Fruit fly (Drosophila melanogaster) whole organism, prepupa: Measurements from ENCODE around the gene Awh.

Experiments
- Blimp-1 ChIP-seq: fragments of 200-800 bp; sonication (Bioruptor generic); optimal IDR thresholded peaks from 3 replicates; lab custom pipeline; 2017; ENCODE audit warnings: missing biosample characterization, missing genetic modification characterization, mild to moderate bottlenecking, moderate library complexity, missing genetic modification reagents
- CG10631 ChIP-seq: fragments of 200-800 bp; sonication (Bioruptor generic); optimal IDR thresholded peaks from 2 replicates; lab custom pipeline; 2016; ENCODE audit warnings: missing biosample characterization, missing genetic modification characterization
- CG11294 ChIP-seq: fragments of 200-800 bp; sonication (Bioruptor generic); IDR thresholded peaks from 2 replicates; pipeline ENCODE4 v1.3.6; 2022; ENCODE audit warnings: missing biosample characterization, missing genetic modification characterization
- CG11902 ChIP-seq: fragments of 200-800 bp; sonication (Bioruptor generic); optimal IDR thresholded peaks from 3 replicates; lab custom pipeline; 2016; ENCODE audit warnings: missing biosample characterization, missing genetic modification characterization
- CG15336 ChIP-seq: fragments of 200-800 bp; sonication (Bioruptor generic); IDR thresholded peaks from 2 replicates; pipeline ENCODE4 v1.3.6; 2022; ENCODE audit warnings: missing biosample characterization, missing genetic modification characterization
- CG16779 ChIP-seq: fragments of 200-800 bp; sonication (Bioruptor generic); optimal IDR thresholded peaks from 3 replicates; lab custom pipeline; 2017; ENCODE audit warnings: missing biosample characterization, mild to moderate bottlenecking, missing genetic modification characterization
- CG3032 ChIP-seq: fragments of 200-800 bp; optimal IDR thresholded peaks from 2 replicates; lab custom pipeline; 2019; ENCODE audit warnings: missing biosample characterization, mild to moderate bottlenecking, missing genetic modification characterization, moderate library complexity
- CG31627 ChIP-seq: fragments of 200-800 bp; sonication (Bioruptor generic); optimal IDR thresholded peaks from 3 replicates; lab custom pipeline; 2016; ENCODE audit warnings: missing biosample characterization, missing genetic modification characterization
- CG32006 ChIP-seq: fragments of 200-800 bp; sonication (Bioruptor generic); optimal IDR thresholded peaks from 3 replicates; lab custom pipeline; 2017; ENCODE audit warnings: missing biosample characterization, mild to moderate bottlenecking, missing genetic modification characterization
- CG3919 ChIP-seq: fragments of 200-800 bp; sonication (Bioruptor generic); optimal IDR thresholded peaks from 3 replicates; lab custom pipeline; 2016; ENCODE audit warnings: missing biosample characterization, missing genetic modification characterization
- CG6163 ChIP-seq: fragments of 200-800 bp; sonication (Bioruptor generic); IDR thresholded peaks from 3 replicates; pipeline ENCODE4 v1.3.6; 2022; ENCODE audit warnings: missing biosample characterization, missing genetic modification characterization
- CG6276 ChIP-seq: fragments of 200-800 bp; sonication (Bioruptor generic); optimal IDR thresholded peaks from 2 replicates; lab custom pipeline; 2017; ENCODE audit warnings: missing biosample characterization, mild to moderate bottlenecking, missing genetic modification characterization
- CG6792 ChIP-seq: fragments of 200-800 bp; sonication (Bioruptor generic); optimal IDR thresholded peaks from 3 replicates; lab custom pipeline; 2016; ENCODE audit warnings: missing biosample characterization, missing genetic modification characterization
- CG6808 ChIP-seq: fragments of 200-800 bp; sonication (Bioruptor generic); optimal IDR thresholded peaks from 3 replicates; lab custom pipeline; 2017; ENCODE audit warnings: missing biosample characterization, missing genetic modification characterization, mild to moderate bottlenecking, moderate library complexity, missing genetic modification reagents
- CG8119 ChIP-seq: fragments of 200-800 bp; sonication (Bioruptor generic); IDR thresholded peaks from 3 replicates; pipeline ENCODE4 v1.3.6; 2022; ENCODE audit warnings: missing biosample characterization, missing genetic modification characterization
- CG8319 ChIP-seq: fragments of 200-800 bp; sonication (Bioruptor generic); optimal IDR thresholded peaks from 3 replicates; lab custom pipeline; 2016; ENCODE audit warnings: missing biosample characterization, missing genetic modification characterization
- CG8632 ChIP-seq: fragments of 200-800 bp; sonication (Bioruptor generic); optimal IDR thresholded peaks from 3 replicates; lab custom pipeline; 2016; ENCODE audit warnings: missing biosample characterization, missing genetic modification characterization
- CG9139 ChIP-seq: fragments of 200-800 bp; sonication (Bioruptor generic); optimal IDR thresholded peaks from 3 replicates; lab custom pipeline; 2017; ENCODE audit warnings: missing biosample characterization, mild to moderate bottlenecking, missing genetic modification characterization
- Eip75B ChIP-seq: fragments of 200-800 bp; sonication (Bioruptor generic); optimal IDR thresholded peaks from 3 replicates; lab custom pipeline; 2016; ENCODE audit warnings: missing biosample characterization, missing genetic modification characterization
- Eip78C ChIP-seq: fragments of 200-800 bp; sonication (Bioruptor generic); peaks from one replicate; lab custom pipeline; 2016; ENCODE audit warnings: missing biosample characterization, missing genetic modification characterization
- Gug ChIP-seq: fragments of 200-800 bp; sonication (Bioruptor generic); IDR thresholded peaks from 2 replicates; pipeline ENCODE4 v1.3.6; 2022; ENCODE audit warnings: missing biosample characterization, missing genetic modification characterization
- Hr38 ChIP-seq: sonication (Bioruptor generic); optimal IDR thresholded peaks from 2 replicates; lab custom pipeline; 2016; ENCODE audit warnings: missing biosample characterization, missing genetic modification characterization
- Hr39 ChIP-seq: fragments of 200-800 bp; sonication (Bioruptor generic); optimal IDR thresholded peaks from 2 replicates; lab custom pipeline; 2016; ENCODE audit warnings: missing biosample characterization, missing genetic modification characterization
- Hr4 ChIP-seq: fragments of 200-800 bp; sonication (Bioruptor generic); optimal IDR thresholded peaks from 3 replicates; lab custom pipeline; 2016; ENCODE audit warnings: missing biosample characterization, missing genetic modification characterization
- Met ChIP-seq: fragments of 200-800 bp; sonication (Bioruptor generic); optimal IDR thresholded peaks from 3 replicates; lab custom pipeline; 2016; ENCODE audit warnings: missing biosample characterization, missing genetic modification characterization
- Sox102F ChIP-seq: fragments of 200-800 bp; sonication (Bioruptor generic); optimal IDR thresholded peaks from 2 replicates; lab custom pipeline; 2016; ENCODE audit warnings: missing biosample characterization, mild to moderate bottlenecking, missing genetic modification characterization
- Sox14 ChIP-seq: fragments of 200-800 bp; sonication (Bioruptor generic); optimal IDR thresholded peaks from 3 replicates; lab custom pipeline; 2016; ENCODE audit warnings: missing biosample characterization, missing genetic modification characterization
- Sox15 ChIP-seq: fragments of 200-800 bp; sonication (Bioruptor generic); optimal IDR thresholded peaks from 3 replicates; lab custom pipeline; 2016; ENCODE audit warnings: missing biosample characterization, missing genetic modification characterization
- cyc ChIP-seq: fragments of 200-800 bp; sonication (Bioruptor generic); optimal IDR thresholded peaks from 3 replicates; lab custom pipeline; 2016; ENCODE audit warnings: missing biosample characterization, missing genetic modification characterization
- dac ChIP-seq: fragments of 200-800 bp; sonication (Bioruptor generic); optimal IDR thresholded peaks from 2 replicates; lab custom pipeline; 2017; ENCODE audit warnings: missing biosample characterization, mild to moderate bottlenecking, missing genetic modification characterization
- dsx ChIP-seq: fragments of 200-800 bp; optimal IDR thresholded peaks from 3 replicates; lab custom pipeline; 2019; ENCODE audit warnings: missing biosample characterization, mild to moderate bottlenecking, missing genetic modification characterization, moderate library complexity; ENCODE audit not compliant: poor library complexity, severe bottlenecking
- fd59A ChIP-seq: fragments of 200-800 bp; sonication (Bioruptor generic); optimal IDR thresholded peaks from 2 replicates; lab custom pipeline; 2017; ENCODE audit warnings: missing biosample characterization, mild to moderate bottlenecking, missing genetic modification characterization, missing genetic modification reagents
- fd85E ChIP-seq: fragments of 200-800 bp; sonication (Bioruptor generic); optimal IDR thresholded peaks from 3 replicates; lab custom pipeline; 2016; ENCODE audit warnings: missing biosample characterization, missing genetic modification characterization
- fkh ChIP-seq: fragments of 200-800 bp; sonication (Bioruptor generic); optimal IDR thresholded peaks from 3 replicates; lab custom pipeline; 2017; ENCODE audit warnings: missing biosample characterization, mild to moderate bottlenecking, missing genetic modification characterization, moderate library complexity
- lz ChIP-seq: fragments of 200-800 bp; sonication (Bioruptor generic); optimal IDR thresholded peaks from 3 replicates; lab custom pipeline; 2016; ENCODE audit warnings: missing biosample characterization, missing genetic modification characterization
- pdm3 ChIP-seq: fragments of 200-800 bp; sonication (Bioruptor generic); optimal IDR thresholded peaks from 3 replicates; lab custom pipeline; 2016; ENCODE audit warnings: missing biosample characterization, missing genetic modification characterization
- salr ChIP-seq, 2 experiments: fragments of 200-800 bp; sonication (Bioruptor generic); optimal IDR thresholded peaks; 3 replicates each; lab custom pipeline; 2016 to 2018; ENCODE audit warnings: missing biosample characterization in 2 of 2, missing genetic modification characterization in 2 of 2, mild to moderate bottlenecking in 1 of 2
- spab ChIP-seq: fragments of 200-800 bp; sonication (Bioruptor generic); optimal IDR thresholded peaks from 2 replicates; lab custom pipeline; 2017; ENCODE audit warnings: missing biosample characterization, mild to moderate bottlenecking, missing genetic modification characterization, missing genetic modification reagents
- svp ChIP-seq: fragments of 200-800 bp; sonication (Bioruptor generic); peaks from one replicate; lab custom pipeline; 2016; ENCODE audit warnings: missing biosample characterization, missing genetic modification characterization

The Awh gene

dm6 chr3L:3878734-3879310, 32.8 kb downstream of the Awh start (continued):
- TF ChIP-seq CG6808 = peak; percentile 84
- TF ChIP-seq CG10631 = no peak
- TF ChIP-seq CG11294 (GFP tag; lab: Robert Waterston, UW) = peak; percentile 21; the same call in 1 of the 2 replicates
- TF ChIP-seq salr (GFP tag; optimal IDR thresholded peaks at IDR 0.05; lab: Kevin White, UChicago) = peak; percentile 14 to 42
- no peak for TF ChIP-seq svp (GFP tag; lab: Kevin White, UChicago)
- TF ChIP-seq CG6276 (GFP tag; lab: Kevin White, UChicago) = peak; percentile 86
- TF ChIP-seq Sox102F (GFP tag; lab: Kevin White, UChicago) = peak; percentile 24
- peak; percentile 74 for TF ChIP-seq Eip78C (GFP tag; lab: Kevin White, UChicago)
- peak; percentile 37 for TF ChIP-seq pdm3
- no peak for TF ChIP-seq Blimp-1 (GFP tag; lab: Kevin White, UChicago)
- TF ChIP-seq Hr4 (GFP tag; lab: Kevin White, UChicago) = peak; percentile 22
- no peak for TF ChIP-seq fkh (GFP tag; lab: Kevin White, UChicago)
- peak; percentile 28 for TF ChIP-seq dac (GFP tag; lab: Kevin White, UChicago)
- no peak for TF ChIP-seq CG6792
- peak; percentile 79 for TF ChIP-seq spab (GFP tag; lab: Kevin White, UChicago)
- peak; percentile 82 for TF ChIP-seq CG16779 (tag; lab: Kevin White, UChicago)
- peak; percentile 66 for TF ChIP-seq Eip75B (GFP tag; lab: Kevin White, UChicago)
- TF ChIP-seq CG6163 (GFP tag; lab: Robert Waterston, UW) = peak; percentile 96
- peak; percentile 70 for TF ChIP-seq CG3919 (GFP tag; lab: Kevin White, UChicago)
- TF ChIP-seq Hr39 (GFP tag; lab: Kevin White, UChicago) = no peak
- no peak for TF ChIP-seq Sox15 (GFP tag; lab: Kevin White, UChicago)
- peak; percentile 53 for TF ChIP-seq dsx (GFP tag; lab: Kevin White, UChicago)
- TF ChIP-seq CG3032 (tag; lab: Kevin White, UChicago) = peak; percentile 57
- peak; percentile 91 for TF ChIP-seq CG9139 (GFP tag; lab: Kevin White, UChicago)
- TF ChIP-seq Sox14 (GFP tag; lab: Kevin White, UChicago) = no peak
- peak; percentile 49; the same call in 1 of the 2 replicates for TF ChIP-seq Gug (GFP tag; lab: Robert Waterston, UW)
- no peak for TF ChIP-seq CG8319
- TF ChIP-seq cyc = no peak
- no peak for TF ChIP-seq lz (GFP tag; lab: Kevin White, UChicago)
- TF ChIP-seq fd59A (GFP tag; lab: Kevin White, UChicago) = no peak

DNA sequence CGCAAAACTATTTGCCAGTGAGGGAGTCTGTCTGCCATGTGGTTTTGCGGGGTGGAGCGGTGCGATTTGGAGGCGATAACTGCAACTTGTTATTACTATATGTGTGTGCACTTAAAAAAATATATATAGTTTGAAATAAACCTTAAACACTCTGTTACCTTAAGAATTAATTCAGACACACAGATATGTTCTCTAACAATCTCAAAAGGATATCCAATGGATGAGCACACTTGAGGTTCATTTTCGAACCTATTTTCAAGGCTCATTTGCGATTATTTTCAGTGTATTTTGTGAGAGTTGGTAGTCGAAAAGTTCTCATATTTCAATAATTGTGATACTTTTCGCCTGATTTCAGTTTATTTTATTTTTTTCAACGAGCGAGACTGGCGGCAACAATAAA, 36.0 kb downstream of the Awh start:
- TF ChIP-seq Eip78C (GFP tag; lab: Kevin White, UChicago) (peak; percentile 17), CG16779 (tag; lab: Kevin White, UChicago) (no peak), CG8319 (no peak), CG31627 (GFP tag; lab: Kevin White, UChicago) (peak; percentile 8)

DNA sequence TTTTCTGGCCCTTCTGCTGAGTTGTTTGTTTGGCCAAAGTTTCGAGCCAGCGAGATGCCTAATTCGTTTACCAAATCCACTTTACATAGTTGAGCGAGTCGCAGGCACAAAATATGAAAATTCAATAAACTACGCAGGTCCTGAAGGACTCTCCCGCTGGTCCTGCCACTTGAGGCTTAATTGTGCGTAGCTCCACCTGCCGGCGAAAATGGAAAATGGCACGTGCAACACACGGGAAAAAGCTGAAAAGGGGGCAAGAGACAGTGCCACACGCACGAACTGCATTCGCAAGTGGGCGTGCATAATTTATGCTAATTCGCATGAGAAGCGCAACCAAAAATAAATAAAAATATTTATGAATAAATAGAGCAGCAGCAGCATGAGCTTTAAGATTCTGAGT, 39.9 kb downstream of the Awh start:
- TF ChIP-seq fd59A (GFP tag; lab: Kevin White, UChicago) = no peak
- no peak for TF ChIP-seq Hr39 (GFP tag; lab: Kevin White, UChicago)
- no peak for TF ChIP-seq lz (GFP tag; lab: Kevin White, UChicago)

dm6 chr3L:3887392-3887791, 41.4 kb downstream of the Awh start:
- TF ChIP-seq CG15336 (no peak), CG8119 (no peak), CG6808 (no peak), dac (GFP tag; lab: Kevin White, UChicago) (no peak), Met (GFP tag; lab: Kevin White, UChicago) (no peak), fd85E (GFP tag; lab: Kevin White, UChicago) (no peak), CG32006 (GFP tag; lab: Kevin White, UChicago) (no peak), CG3032 (tag; lab: Kevin White, UChicago) (no peak), fd59A (GFP tag; lab: Kevin White, UChicago) (no peak), CG8632 (GFP tag; lab: Kevin White, UChicago) (no peak), Hr38 (GFP tag; lab: Kevin White, UChicago) (no peak), Sox14 (GFP tag; lab: Kevin White, UChicago) (no peak), CG11902 (GFP tag; lab: Kevin White, UChicago) (no peak)
- TF ChIP-seq, all 60 proteins: peak for 0
